Worm (Caenorhabditis elegans) whole organism, midembryonic: ENCODE results near the gene mrpl-32.

Experiments
- cog-1 ChIP-seq: sonication (generic microtip); optimal IDR thresholded peaks from 2 replicates; lab custom pipeline; 2016; ENCODE audit warnings: missing genetic modification characterization, missing compliant biosample characterization
- klf-2 ChIP-seq: fragments of 200-800 bp; sonication (Bioruptor generic); conservative IDR thresholded peaks from 2 replicates; pipeline ENCODE4 v1.3.6; 2022; ENCODE audit warnings: missing genetic modification reagents, missing genetic modification characterization, missing compliant biosample characterization
- med-1 ChIP-seq: sonication (generic microtip); optimal IDR thresholded peaks from 2 replicates; lab custom pipeline; 2017; ENCODE audit warnings: missing genetic modification characterization, mild to moderate bottlenecking, missing compliant biosample characterization, antibody characterized with exemption, missing genetic modification reagents; ENCODE audit not compliant: insufficient read depth
- ztf-29 ChIP-seq: fragments of 200-800 bp; sonication (Bioruptor generic); IDR thresholded peaks from 2 replicates; pipeline ENCODE4 v1.3.6; 2022; ENCODE audit warnings: missing genetic modification reagents, missing genetic modification characterization, missing compliant biosample characterization

DNA sequence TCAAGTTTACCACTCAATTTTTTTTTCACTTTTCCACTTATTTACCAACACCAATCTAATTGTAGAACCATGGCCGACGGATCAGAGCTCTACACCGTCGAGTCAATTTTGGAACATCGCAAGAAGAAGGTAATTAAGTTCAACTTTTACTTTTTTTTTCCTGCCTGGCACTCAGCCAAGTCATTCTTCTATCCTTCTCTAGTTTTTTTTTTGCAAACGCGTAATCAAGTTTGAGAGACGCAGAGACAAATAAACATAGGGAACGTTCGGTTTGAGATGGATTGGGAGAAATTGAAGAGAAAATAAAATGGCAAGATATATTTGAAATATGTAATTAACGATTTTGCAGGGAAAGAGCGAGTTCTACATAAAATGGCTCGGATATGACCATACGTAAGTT is 23.3 kb upstream of the mrpl-32 start, which contains the start of gene cec-1:
- no peak for TF ChIP-seq cog-1
- no peak for TF ChIP-seq ztf-29 (GFP tag; lab: Robert Waterston, UW)
- no peak for TF ChIP-seq klf-2
- no peak for TF ChIP-seq med-1 (GFP tag; lab: Kevin White, UChicago)
